Fruit fly (Drosophila melanogaster): Measurements from ENCODE around the gene CG15403.

dm6 chr2L:3159144-3160000 lies 30.9 kb downstream of the CG15403 start, which contains the start of the genes Mad and gkt:
- TF ChIP-seq CTCF (optimal IDR thresholded peaks at IDR 0.05): no peak
- TF ChIP-seq CG8478 (optimal IDR thresholded peaks at IDR 0.05): no peak
